Fruit fly (Drosophila melanogaster): Measurements from ENCODE around the gene Ag5r2.

The Ag5r2 gene

DNA sequence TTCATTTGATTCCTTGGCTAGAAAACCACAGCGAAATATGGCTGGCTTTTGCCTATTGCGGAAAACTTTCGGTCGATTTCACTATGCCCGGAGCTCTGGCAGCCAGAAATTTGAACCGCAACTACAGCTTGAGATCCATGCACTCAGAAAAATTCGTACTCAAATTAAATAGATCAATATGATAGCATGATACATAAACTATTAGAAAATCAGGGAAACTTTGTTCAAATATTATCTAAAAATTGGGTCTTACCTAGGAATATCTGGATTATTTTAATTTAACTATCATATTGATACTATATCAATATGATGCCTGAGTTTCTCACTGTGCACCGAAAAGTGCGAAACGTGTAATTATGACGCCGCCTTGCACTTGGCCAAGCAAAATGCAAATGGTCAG, 32.7 kb downstream of the Ag5r2 start:
- no peak for TF ChIP-seq OdsH (GFP tag; optimal IDR thresholded peaks at IDR 0.05)
- no peak for TF ChIP-seq CG3919 (GFP tag; optimal IDR thresholded peaks at IDR 0.05)
- TF ChIP-seq CG3032 (tag; optimal IDR thresholded peaks at IDR 0.05) = no peak
- TF ChIP-seq CG32006 (GFP tag; optimal IDR thresholded peaks at IDR 0.05) = peak; percentile 18
- no peak for TF ChIP-seq CG10669 (GFP tag; optimal IDR thresholded peaks at IDR 0.05)
- TF ChIP-seq pdm3 (GFP tag; optimal IDR thresholded peaks at IDR 0.05) = no peak
- no peak for TF ChIP-seq CG8119 (GFP tag; IDR thresholded peaks at IDR 0.05)
- TF ChIP-seq vri (GFP tag; optimal IDR thresholded peaks at IDR 0.05) = no peak
- peak; percentile 32 for TF ChIP-seq Met (GFP tag; optimal IDR thresholded peaks at IDR 0.05)
- TF ChIP-seq CG11294 (GFP tag; IDR thresholded peaks at IDR 0.05) = no peak
- peak; percentile 1 for TF ChIP-seq CG31627 (GFP tag; optimal IDR thresholded peaks at IDR 0.05)
- no peak for TF ChIP-seq fd85E (GFP tag; optimal IDR thresholded peaks at IDR 0.05)
- TF ChIP-seq cyc (GFP tag; optimal IDR thresholded peaks at IDR 0.05) = peak; percentile 8
- no peak for TF ChIP-seq Sox14 (GFP tag; optimal IDR thresholded peaks at IDR 0.05)
- TF ChIP-seq fd59A (GFP tag; optimal IDR thresholded peaks at IDR 0.05) = no peak
- peak; percentile 19 for TF ChIP-seq Smox (GFP tag; optimal IDR thresholded peaks at IDR 0.05)
- no peak for TF ChIP-seq dsx (GFP tag; optimal IDR thresholded peaks at IDR 0.05; ENCODE audit: poor library complexity, severe bottlenecking)
- 0 out of 2 replicates have a peak, but pooled peaks have one; percentile 17 for TF ChIP-seq CG15336 (GFP tag; IDR thresholded peaks at IDR 0.05)
- no peak for TF ChIP-seq CG6163 (GFP tag; IDR thresholded peaks at IDR 0.05)
- peak; percentile 28 for TF ChIP-seq esn (GFP tag; optimal IDR thresholded peaks at IDR 0.05)
- TF ChIP-seq CG1621 (tag; optimal IDR thresholded peaks at IDR 0.05) = no peak
- TF ChIP-seq Lpt (GFP tag; optimal IDR thresholded peaks at IDR 0.05) = no peak
- no peak for TF ChIP-seq ss (GFP tag; optimal IDR thresholded peaks at IDR 0.05)
- TF ChIP-seq CG16779 (tag; optimal IDR thresholded peaks at IDR 0.05) = no peak
- no peak for TF ChIP-seq Eip75B (GFP tag; optimal IDR thresholded peaks at IDR 0.05)
- peak; percentile 66 for TF ChIP-seq svp (GFP tag)
- no peak for TF ChIP-seq Hr38 (GFP tag; optimal IDR thresholded peaks at IDR 0.05)
- no peak for TF ChIP-seq CG4318 (GFP tag; optimal IDR thresholded peaks at IDR 0.05)
- TF ChIP-seq topi (GFP tag; optimal IDR thresholded peaks at IDR 0.05) = peak; percentile 38
- TF ChIP-seq Eip78C (GFP tag) = peak; percentile 51
- no peak for TF ChIP-seq achi (GFP tag; optimal IDR thresholded peaks at IDR 0.05)
- no peak for TF ChIP-seq Blimp-1 (GFP tag; optimal IDR thresholded peaks at IDR 0.05)
- TF ChIP-seq Sox102F (GFP tag; optimal IDR thresholded peaks at IDR 0.05) = no peak

DNA sequence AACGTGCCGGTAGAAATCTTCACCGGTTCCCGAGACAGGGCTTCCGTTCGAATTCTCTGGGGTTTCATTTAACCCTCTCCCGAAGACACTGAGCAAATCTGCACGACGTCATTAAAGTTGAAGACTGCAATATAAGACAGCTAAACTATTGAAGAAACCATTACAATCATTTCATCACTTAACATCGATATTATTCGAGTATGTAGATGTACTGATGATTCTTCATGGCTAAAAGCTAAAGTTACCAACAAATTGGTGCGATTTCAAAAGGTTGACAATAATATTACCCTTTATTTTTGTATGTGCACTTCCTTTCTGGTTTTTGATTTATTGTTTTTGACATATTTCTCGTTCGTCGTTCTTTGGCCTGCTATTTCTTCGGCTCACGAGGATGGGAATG, 33.4 kb downstream of the Ag5r2 start:
- TF ChIP-seq CG16779 (tag; optimal IDR thresholded peaks at IDR 0.05) = no peak
- TF ChIP-seq Ets96B (tag; optimal IDR thresholded peaks at IDR 0.05) = peak; percentile 39
- peak; percentile 78 for TF ChIP-seq CG31627 (GFP tag; optimal IDR thresholded peaks at IDR 0.05)
- TF ChIP-seq fd85E (GFP tag; optimal IDR thresholded peaks at IDR 0.05) = no peak
- TF ChIP-seq Smox (GFP tag; optimal IDR thresholded peaks at IDR 0.05) = peak; percentile 80
- no peak for TF ChIP-seq dac (GFP tag; optimal IDR thresholded peaks at IDR 0.05)
- TF ChIP-seq vri (GFP tag; optimal IDR thresholded peaks at IDR 0.05) = peak; percentile 45
- peak; percentile 88 for TF ChIP-seq svp (GFP tag)
- TF ChIP-seq eg (GFP tag; IDR thresholded peaks at IDR 0.05) = no peak
- peak; percentile 84 for TF ChIP-seq esn (GFP tag; optimal IDR thresholded peaks at IDR 0.05)
- TF ChIP-seq ss (GFP tag; optimal IDR thresholded peaks at IDR 0.05) = peak in 1 of 2 experiments; percentile 23
- peak; percentile 16 for TF ChIP-seq CG1621 (tag; optimal IDR thresholded peaks at IDR 0.05)
- peak; percentile 80 for TF ChIP-seq Sox102F (GFP tag; optimal IDR thresholded peaks at IDR 0.05)
- TF ChIP-seq CG6276 (GFP tag; optimal IDR thresholded peaks at IDR 0.05) = no peak
- no peak for TF ChIP-seq Gug (GFP tag; IDR thresholded peaks at IDR 0.05)
- TF ChIP-seq CG4318 (GFP tag; optimal IDR thresholded peaks at IDR 0.05) = no peak
- TF ChIP-seq CG7368 (GFP tag; optimal IDR thresholded peaks at IDR 0.05) = no peak
- no peak for TF ChIP-seq CG8119 (GFP tag; IDR thresholded peaks at IDR 0.05)
- peak; percentile 36 for TF ChIP-seq CG6808 (GFP tag; optimal IDR thresholded peaks at IDR 0.05)
- no peak for TF ChIP-seq Blimp-1 (GFP tag; optimal IDR thresholded peaks at IDR 0.05)
- peak; percentile 83 for TF ChIP-seq Eip78C (GFP tag)
- TF ChIP-seq cyc (GFP tag; optimal IDR thresholded peaks at IDR 0.05) = peak; percentile 73
- TF ChIP-seq CG32006 (GFP tag; optimal IDR thresholded peaks at IDR 0.05) = no peak
- TF ChIP-seq achi (GFP tag; optimal IDR thresholded peaks at IDR 0.05) = peak; percentile 34
- peak; percentile 25 for TF ChIP-seq CG8632 (GFP tag; optimal IDR thresholded peaks at IDR 0.05)
- TF ChIP-seq Sox15 (GFP tag; optimal IDR thresholded peaks at IDR 0.05) = peak; percentile 1
- no peak for TF ChIP-seq CG11294 (GFP tag; IDR thresholded peaks at IDR 0.05)
- TF ChIP-seq Hr39 (GFP tag; optimal IDR thresholded peaks at IDR 0.05) = peak; percentile 77
- peak; percentile 14 for TF ChIP-seq OdsH (GFP tag; optimal IDR thresholded peaks at IDR 0.05)
- peak; percentile 83 for TF ChIP-seq Met (GFP tag; optimal IDR thresholded peaks at IDR 0.05)
- no peak for TF ChIP-seq CG15336 (GFP tag; IDR thresholded peaks at IDR 0.05)
- TF ChIP-seq CG8319 (GFP tag; optimal IDR thresholded peaks at IDR 0.05) = peak; percentile 10
- peak; percentile 52 for TF ChIP-seq CG11902 (GFP tag; optimal IDR thresholded peaks at IDR 0.05)
- TF ChIP-seq topi (GFP tag; optimal IDR thresholded peaks at IDR 0.05) = peak; percentile 78
- peak; percentile 21 for TF ChIP-seq CG11762 (GFP tag; optimal IDR thresholded peaks at IDR 0.05; ENCODE audit: insufficient read depth)
- TF ChIP-seq CG6163 (GFP tag; IDR thresholded peaks at IDR 0.05) = 0 out of 3 replicates have a peak, but pooled peaks have one; percentile 20
- TF ChIP-seq Sox14 (GFP tag; optimal IDR thresholded peaks at IDR 0.05) = peak; percentile 50
- TF ChIP-seq CG6792 (GFP tag; optimal IDR thresholded peaks at IDR 0.05) = peak; percentile 43

All from whole organism, prepupa.